Worm (Caenorhabditis elegans) whole organism, L1 larva: ENCODE data around the gene dsl-2.

Source experiments
- F16B12.6 ChIP-seq: fragments of 150-350 bp; optimal IDR thresholded peaks from 2 replicates; lab custom pipeline; 2014; ENCODE audit warnings: missing biosample characterization, missing genetic modification characterization
- ama-1 ChIP-seq: fragments of 150-350 bp; optimal IDR thresholded peaks from 2 replicates; lab custom pipeline; 2014
- blmp-1 ChIP-seq: fragments of 150-350 bp; optimal IDR thresholded peaks from 2 replicates; lab custom pipeline; 2014; ENCODE audit warnings: missing biosample characterization, missing genetic modification characterization
- ceh-82 ChIP-seq, 3 experiments: fragments of 150-350 bp in 1 of 3; sonication (generic microtip) in 2 of 3; optimal IDR thresholded peaks; 2 replicates each; lab custom pipeline; 2014 to 2017; ENCODE audit warnings: missing biosample characterization in 3 of 3, missing genetic modification characterization in 3 of 3
- ceh-88 ChIP-seq: fragments of 200-800 bp; sonication (Bioruptor generic); IDR thresholded peaks from 2 replicates; pipeline ENCODE4 v1.3.6; 2022; ENCODE audit warnings: missing genetic modification characterization, missing compliant biosample characterization
- efl-1 ChIP-seq, 4 experiments: fragments of 150-350 bp; optimal IDR thresholded peaks in 3 of 4; peaks in 1 of 4; 1 replicate in 1 of 4; 2 replicates in 3 of 4; lab custom pipeline; 2014; ENCODE audit warnings: missing biosample characterization in 2 of 4, missing genetic modification characterization in 2 of 4, missing genetic modification reagents in 2 of 4
- egl-27 ChIP-seq, 2 experiments: fragments of 150-350 bp in 1 of 2; sonication (generic microtip); optimal IDR thresholded peaks; 3 replicates each; lab custom pipeline; 2017 to 2018; ENCODE audit warnings: missing biosample characterization in 2 of 2, missing genetic modification characterization in 2 of 2, missing genetic modification reagents in 2 of 2
- elt-2 ChIP-seq: sonication (generic microtip); optimal IDR thresholded peaks from 2 replicates; lab custom pipeline; 2016; ENCODE audit warnings: missing genetic modification characterization, mild to moderate bottlenecking, inconsistent platforms, missing compliant biosample characterization, missing genetic modification reagents
- elt-3 ChIP-seq, 6 experiments: fragments of 150-350 bp in 1 of 6; sonication (generic microtip); optimal IDR thresholded peaks; 2 replicates each; lab custom pipeline; 2017 to 2018; ENCODE audit warnings: missing biosample characterization in 6 of 6, missing genetic modification characterization in 6 of 6, inconsistent platforms in 1 of 6
- fkh-4 ChIP-seq: sonication (generic microtip); optimal IDR thresholded peaks from 2 replicates; lab custom pipeline; 2016; ENCODE audit warnings: missing compliant biosample characterization, missing genetic modification characterization, borderline replicate concordance
- fkh-8 ChIP-seq: sonication (generic microtip); optimal IDR thresholded peaks from 2 replicates; lab custom pipeline; 2016; ENCODE audit warnings: mild to moderate bottlenecking, missing genetic modification characterization, missing compliant biosample characterization
- hlh-17 ChIP-seq: fragments of 200-800 bp; sonication (Bioruptor generic); optimal IDR thresholded peaks from 2 replicates; lab custom pipeline; 2018; ENCODE audit warnings: missing genetic modification characterization, mild to moderate bottlenecking, missing compliant biosample characterization, moderate library complexity, borderline replicate concordance
- irx-1 ChIP-seq: sonication (generic microtip); optimal IDR thresholded peaks from 2 replicates; lab custom pipeline; 2016; ENCODE audit warnings: missing genetic modification characterization, missing compliant biosample characterization
- jun-1 ChIP-seq: fragments of 150-350 bp; optimal IDR thresholded peaks from 2 replicates; lab custom pipeline; 2014; ENCODE audit warnings: missing biosample characterization, missing genetic modification reagents, missing genetic modification characterization
- lin-13 ChIP-seq: fragments of 150-350 bp; optimal IDR thresholded peaks from 2 replicates; lab custom pipeline; 2014; ENCODE audit warnings: missing biosample characterization, missing genetic modification reagents, missing genetic modification characterization
- lin-15B ChIP-seq: fragments of 150-350 bp; sonication (generic microtip); optimal IDR thresholded peaks from 3 replicates; lab custom pipeline; 2014; ENCODE audit warnings: missing biosample characterization, missing genetic modification characterization
- lin-39 ChIP-seq: fragments of 150-350 bp; optimal IDR thresholded peaks from 2 replicates; lab custom pipeline; 2014; ENCODE audit warnings: missing biosample characterization, missing genetic modification reagents, missing genetic modification characterization
- mab-9 ChIP-seq: fragments of 200-800 bp; sonication (Bioruptor generic); IDR thresholded peaks from 2 replicates; pipeline ENCODE4 v1.3.6; 2022; ENCODE audit warnings: missing genetic modification reagents, missing genetic modification characterization, missing compliant biosample characterization
- mdl-1 ChIP-seq, 2 experiments: fragments of 150-350 bp; optimal IDR thresholded peaks; 2 replicates each; lab custom pipeline; 2014 to 2017; ENCODE audit warnings: missing biosample characterization in 2 of 2, missing genetic modification characterization in 2 of 2, inconsistent platforms in 1 of 2
- nhr-11 ChIP-seq: fragments of 150-350 bp; optimal IDR thresholded peaks from 2 replicates; lab custom pipeline; 2014; ENCODE audit warnings: missing biosample characterization, missing genetic modification characterization
- nhr-19 ChIP-seq: fragments of 200-800 bp; sonication (Bioruptor generic); conservative IDR thresholded peaks from 2 replicates; pipeline ENCODE4 v1.3.6; 2022; ENCODE audit warnings: missing genetic modification characterization, missing compliant biosample characterization
- nhr-20 ChIP-seq: sonication (generic microtip); optimal IDR thresholded peaks from 2 replicates; lab custom pipeline; 2016; ENCODE audit warnings: mild to moderate bottlenecking, missing genetic modification characterization, missing compliant biosample characterization
- nhr-47 ChIP-seq: sonication (generic microtip); optimal IDR thresholded peaks from 2 replicates; lab custom pipeline; 2016; ENCODE audit warnings: mild to moderate bottlenecking, missing genetic modification characterization, moderate library complexity, missing compliant biosample characterization
- nhr-76 ChIP-seq: sonication (generic microtip); optimal IDR thresholded peaks from 2 replicates; lab custom pipeline; 2017; ENCODE audit warnings: missing biosample characterization, missing genetic modification characterization
- nhr-84 ChIP-seq: sonication (generic microtip); optimal IDR thresholded peaks from 2 replicates; lab custom pipeline; 2017; ENCODE audit warnings: missing biosample characterization, missing genetic modification characterization
- nhr-85 ChIP-seq: sonication (generic microtip); peaks from one replicate; lab custom pipeline; 2016; ENCODE audit warnings: missing genetic modification characterization, inconsistent platforms, missing compliant biosample characterization
- pqm-1 ChIP-seq: sonication (generic microtip); optimal IDR thresholded peaks from 3 replicates; lab custom pipeline; 2017; ENCODE audit warnings: missing biosample characterization, missing genetic modification characterization
- rnt-1 ChIP-seq: sonication (generic microtip); optimal IDR thresholded peaks from 2 replicates; lab custom pipeline; 2016; ENCODE audit warnings: mild to moderate bottlenecking, missing genetic modification characterization, moderate library complexity, missing compliant biosample characterization
- skn-1 ChIP-seq: fragments of 150-350 bp; optimal IDR thresholded peaks from 2 replicates; lab custom pipeline; 2014; ENCODE audit warnings: missing biosample characterization, missing genetic modification characterization
- snpc-4 ChIP-seq: fragments of 150-350 bp; optimal IDR thresholded peaks from 2 replicates; lab custom pipeline; 2014; ENCODE audit warnings: missing biosample characterization, missing genetic modification characterization
- snu-23 ChIP-seq: sonication (generic microtip); optimal IDR thresholded peaks from 2 replicates; lab custom pipeline; 2016; ENCODE audit warnings: missing genetic modification characterization, missing compliant biosample characterization
- sox-4 ChIP-seq: sonication (generic microtip); optimal IDR thresholded peaks from 2 replicates; lab custom pipeline; 2016; ENCODE audit warnings: missing genetic modification characterization, missing compliant biosample characterization
- sptf-1 ChIP-seq: fragments of 150-350 bp; optimal IDR thresholded peaks from 2 replicates; lab custom pipeline; 2014; ENCODE audit warnings: missing biosample characterization, missing genetic modification characterization
- swsn-7 ChIP-seq: sonication (generic microtip); optimal IDR thresholded peaks from 2 replicates; lab custom pipeline; 2016; ENCODE audit warnings: missing genetic modification characterization, missing compliant biosample characterization
- tbx-2 ChIP-seq: sonication (generic microtip); optimal IDR thresholded peaks from 2 replicates; lab custom pipeline; 2016; ENCODE audit warnings: missing genetic modification characterization, missing compliant biosample characterization
- tlp-1 ChIP-seq: fragments of 150-350 bp; optimal IDR thresholded peaks from 2 replicates; lab custom pipeline; 2014; ENCODE audit warnings: missing biosample characterization, missing genetic modification characterization
- unc-130 ChIP-seq: fragments of 150-350 bp; optimal IDR thresholded peaks from 2 replicates; lab custom pipeline; 2017; ENCODE audit warnings: missing biosample characterization, missing genetic modification characterization, inconsistent platforms
- unc-30 ChIP-seq: sonication (generic microtip); optimal IDR thresholded peaks from 2 replicates; lab custom pipeline; 2017; ENCODE audit warnings: missing biosample characterization, missing genetic modification characterization
- unc-86 ChIP-seq: sonication (generic microtip); optimal IDR thresholded peaks from 2 replicates; lab custom pipeline; 2016; ENCODE audit warnings: missing genetic modification characterization, missing compliant biosample characterization
- unc-98 ChIP-seq: fragments of 200-800 bp; sonication (Bioruptor generic); IDR thresholded peaks from 2 replicates; pipeline ENCODE4 v1.3.6; 2022; ENCODE audit warnings: missing genetic modification characterization, missing compliant biosample characterization
- vab-15 ChIP-seq: sonication (generic microtip); optimal IDR thresholded peaks from 2 replicates; lab custom pipeline; 2017; ENCODE audit warnings: missing genotype, mild to moderate bottlenecking, missing genetic modification characterization, missing compliant biosample characterization
- xbp-1 ChIP-seq: sonication (generic microtip); optimal IDR thresholded peaks from 2 replicates; lab custom pipeline; 2016; ENCODE audit warnings: missing genetic modification characterization, missing compliant biosample characterization
- zag-1 ChIP-seq: fragments of 150-350 bp; optimal IDR thresholded peaks from 2 replicates; lab custom pipeline; 2014; ENCODE audit warnings: missing biosample characterization, missing genetic modification characterization
- ztf-11 ChIP-seq, 2 experiments: sonication (generic microtip); optimal IDR thresholded peaks; 2 replicates each; lab custom pipeline; 2016 to 2017; ENCODE audit warnings: missing genetic modification characterization in 2 of 2, missing biosample characterization in 1 of 2, missing compliant biosample characterization in 1 of 2
- ztf-4 ChIP-seq: fragments of 150-350 bp; optimal IDR thresholded peaks from 2 replicates; lab custom pipeline; 2014; ENCODE audit warnings: missing biosample characterization, missing genetic modification characterization

dsl-2 gene

ce11 chrIV:1176613-1177012 is 28.2 kb downstream of the dsl-2 start:
- TF ChIP-seq mdl-1 (tag; optimal IDR thresholded peaks at IDR 0.05; lab: Kevin White, UChicago) (no peak), elt-2 (no peak), ztf-4 (no peak), vab-15 (no peak), nhr-85 (no peak), unc-98 (GFP tag; lab: Robert Waterston, UW) (no peak), ceh-82 (tag; optimal IDR thresholded peaks at IDR 0.05; lab: Kevin White, UChicago) (no peak)

- TF ChIP-seq zag-1 (tag; lab: Kevin White, UChicago) = no peak
- no peak for TF ChIP-seq sox-4 (tag; lab: Kevin White, UChicago)
- no peak for TF ChIP-seq lin-13 (GFP tag; lab: Kevin White, UChicago)
- TF ChIP-seq elt-3 (tag; optimal IDR thresholded peaks at IDR 0.05; lab: Kevin White, UChicago) = no peak
- TF ChIP-seq mdl-1 (tag; optimal IDR thresholded peaks at IDR 0.05; lab: Kevin White, UChicago) = no peak
Measured at ce11 chrIV:1174411-1174810, 30.4 kb downstream of the dsl-2 start.

ce11 chrIV:1170408-1170807 is 34.4 kb downstream of the dsl-2 start, which contains the start of gene cec-2:
Gene cec-2, plus strand, starts transcription at chrIV:1170708.
- TF ChIP-seq F16B12.6 (tag; lab: Kevin White, UChicago) (no peak), ceh-82 (tag; optimal IDR thresholded peaks at IDR 0.05; lab: Kevin White, UChicago) (no peak), ama-1 (lab: Kevin White, UChicago) (no peak), unc-130 (tag; lab: Kevin White, UChicago) (no peak), nhr-11 (no peak), unc-30 (tag; lab: Kevin White, UChicago) (no peak), unc-98 (GFP tag; lab: Robert Waterston, UW) (no peak), ztf-11 (tag; optimal IDR thresholded peaks at IDR 0.05; lab: Kevin White, UChicago) (no peak), snu-23 (GFP tag; lab: Kevin White, UChicago) (no peak), lin-39 (tag; lab: Kevin White, UChicago) (no peak)

ce11 chrIV:1168311-1168965 is 36.3 kb downstream of the dsl-2 start:
- TF ChIP-seq hlh-17 (GFP tag; lab: Kevin White, UChicago) = no peak
- peak; percentile 54 for TF ChIP-seq snu-23 (GFP tag; lab: Kevin White, UChicago)
- TF ChIP-seq tbx-2 (tag; lab: Kevin White, UChicago) = peak; percentile 38
- TF ChIP-seq blmp-1 (tag; lab: Kevin White, UChicago) = peak; percentile 68
- TF ChIP-seq unc-86 (tag; lab: Kevin White, UChicago) = peak; percentile 47
- TF ChIP-seq pqm-1 (tag; lab: Kevin White, UChicago) = no peak
- peak; percentile 70 for TF ChIP-seq rnt-1 (tag; lab: Kevin White, UChicago)
- no peak for TF ChIP-seq nhr-76 (tag; lab: Kevin White, UChicago)
- TF ChIP-seq swsn-7 (tag; lab: Kevin White, UChicago) = peak; percentile 45
- TF ChIP-seq irx-1 (tag; lab: Kevin White, UChicago) = peak; percentile 37
- no peak for TF ChIP-seq lin-15B (tag; lab: Kevin White, UChicago)
- TF ChIP-seq jun-1 (tag; lab: Kevin White, UChicago) = peak; percentile 29
- TF ChIP-seq mdl-1 (tag; optimal IDR thresholded peaks at IDR 0.05; lab: Kevin White, UChicago) = peak in 1 of 2 experiments; percentile 82
- TF ChIP-seq ceh-88 (GFP tag; lab: Robert Waterston, UW) = no peak
- TF ChIP-seq ceh-82 (tag; optimal IDR thresholded peaks at IDR 0.05; lab: Kevin White, UChicago) = peak; percentile 14 to 69 (median 30)
- TF ChIP-seq snpc-4 (tag; lab: Kevin White, UChicago) = peak; percentile 18
- peak; percentile 24 for TF ChIP-seq nhr-19 (GFP tag; lab: Robert Waterston, UW)
- TF ChIP-seq vab-15 = no peak
- no peak for TF ChIP-seq nhr-84 (tag; lab: Kevin White, UChicago)
- TF ChIP-seq nhr-20 (tag; lab: Kevin White, UChicago) = peak; percentile 28
- TF ChIP-seq mab-9 = peak; percentile 42; the same call in 1 of the 2 replicates
- no peak for TF ChIP-seq tlp-1
- TF ChIP-seq ztf-11 (tag; optimal IDR thresholded peaks at IDR 0.05; lab: Kevin White, UChicago) = no peak
- no peak for TF ChIP-seq fkh-4
- TF ChIP-seq F16B12.6 (tag; lab: Kevin White, UChicago) = peak; percentile 6
- TF ChIP-seq fkh-8 (tag; lab: Kevin White, UChicago) = peak; percentile 72
- peak; percentile 39 for TF ChIP-seq skn-1 (tag; lab: Kevin White, UChicago)
- peak; percentile 71 for TF ChIP-seq nhr-47 (tag; lab: Kevin White, UChicago)
- no peak for TF ChIP-seq ztf-4
- TF ChIP-seq xbp-1 = peak; percentile 11
- no peak for TF ChIP-seq egl-27 (tag; optimal IDR thresholded peaks at IDR 0.05; lab: Kevin White, UChicago)
- TF ChIP-seq efl-1 (optimal IDR thresholded peaks at IDR 0.05; lab: Kevin White, UChicago) = peak; percentile 71 to 76
- TF ChIP-seq efl-1 (GFP tag; optimal IDR thresholded peaks at IDR 0.05 in 1 of 2; lab: Kevin White, UChicago) = peak; percentile 57 to 96
- TF ChIP-seq sptf-1 (tag; lab: Kevin White, UChicago) = no peak
